Worm (Caenorhabditis elegans) whole organism, young adult: ENCODE results near the gene Y73B3A.11.
A peak's percentile ranks its signal among the peaks of the same experiment; 100 is the strongest.
"Not testable (repeated sequence)": the region's sequence is repeated elsewhere in the genome, so short reads cannot be mapped to it uniquely, and the experiment has no call there.

ENCODE experiments used
- D2030.7 ChIP-seq: fragments of 200-800 bp; sonication (Bioruptor generic); IDR thresholded peaks from 2 replicates; pipeline ENCODE4 v1.3.6; 2022; ENCODE audit warnings: missing genetic modification reagents, missing genetic modification characterization, missing compliant biosample characterization
- F33H1.4 ChIP-seq: fragments of 200-800 bp; sonication (Bioruptor generic); IDR thresholded peaks from 2 replicates; pipeline ENCODE4 v1.3.6; 2022; ENCODE audit warnings: missing genetic modification reagents, missing genetic modification characterization, missing compliant biosample characterization
- F39B2.1 ChIP-seq: fragments of 200-800 bp; sonication (Bioruptor generic); IDR thresholded peaks from 2 replicates; pipeline ENCODE4 v1.3.6; 2022; ENCODE audit warnings: missing genetic modification reagents, missing genetic modification characterization, missing compliant biosample characterization
- F49E8.2 ChIP-seq: sonication (generic microtip); optimal IDR thresholded peaks from 3 replicates; lab custom pipeline; 2017; ENCODE audit warnings: missing genetic modification characterization, mild to moderate bottlenecking, missing compliant biosample characterization, antibody characterized with exemption, moderate library complexity; ENCODE audit not compliant: insufficient read depth
- Y79H2A.3 ChIP-seq: fragments of 200-800 bp; sonication (Bioruptor generic); conservative IDR thresholded peaks from 2 replicates; pipeline ENCODE4 v1.3.6; 2022; ENCODE audit warnings: missing genetic modification reagents, missing genetic modification characterization, missing compliant biosample characterization
- Y95B8A.8 ChIP-seq: fragments of 200-800 bp; sonication (Bioruptor generic); IDR thresholded peaks from 2 replicates; pipeline ENCODE4 v1.3.6; 2022; ENCODE audit warnings: missing genetic modification reagents, missing genetic modification characterization, missing compliant biosample characterization
- ZK185.1 ChIP-seq: sonication (generic microtip); optimal IDR thresholded peaks from 2 replicates; lab custom pipeline; 2016; ENCODE audit warnings: mild to moderate bottlenecking, missing genetic modification characterization, missing compliant biosample characterization; ENCODE audit not compliant: poor library complexity, severe bottlenecking
- aptf-3 ChIP-seq: fragments of 200-800 bp; sonication (Bioruptor generic); IDR thresholded peaks from 2 replicates; pipeline ENCODE4 v1.3.6; 2022; ENCODE audit warnings: missing genetic modification characterization, missing compliant biosample characterization
- cebp-1 ChIP-seq, 2 experiments: fragments of 200-800 bp in 1 of 2; sonication (Bioruptor generic) in 1 of 2; sonication (generic microtip) in 1 of 2; IDR thresholded peaks in 1 of 2; optimal IDR thresholded peaks in 1 of 2; 2 replicates each; pipeline versions ENCODE4 v1.3.6 to Lab custom; 2017 to 2022; ENCODE audit warnings: missing compliant biosample characterization in 2 of 2, missing genetic modification characterization in 2 of 2, mild to moderate bottlenecking in 1 of 2, missing genetic modification reagents in 1 of 2, moderate library complexity in 1 of 2
- ceh-100 ChIP-seq: fragments of 200-800 bp; sonication (Bioruptor generic); IDR thresholded peaks from 2 replicates; pipeline ENCODE4 v1.3.6; 2022; ENCODE audit warnings: missing genetic modification reagents, missing genetic modification characterization, missing compliant biosample characterization
- dox-1 ChIP-seq: fragments of 200-800 bp; sonication (Bioruptor generic); IDR thresholded peaks from 2 replicates; pipeline ENCODE4 v1.3.6; 2022; ENCODE audit warnings: missing genetic modification reagents, missing genetic modification characterization, missing compliant biosample characterization
- efl-1 ChIP-seq: fragments of 150-350 bp; optimal IDR thresholded peaks from 2 replicates; lab custom pipeline; 2014; ENCODE audit warnings: missing biosample characterization, missing genetic modification reagents, missing genetic modification characterization
- egrh-3 ChIP-seq: fragments of 200-800 bp; sonication (Bioruptor generic); IDR thresholded peaks from 2 replicates; pipeline ENCODE4 v1.3.6; 2022; ENCODE audit warnings: missing genetic modification reagents, missing genetic modification characterization, missing compliant biosample characterization
- ekl-4 ChIP-seq: fragments of 200-800 bp; sonication (Bioruptor generic); IDR thresholded peaks from 2 replicates; pipeline ENCODE4 v1.3.6; 2022; ENCODE audit warnings: missing genetic modification reagents, missing genetic modification characterization, missing compliant biosample characterization
- hlh-12 ChIP-seq: sonication (generic microtip); optimal IDR thresholded peaks from 2 replicates; lab custom pipeline; 2016; ENCODE audit warnings: missing genetic modification characterization, missing compliant biosample characterization
- hlh-26 ChIP-seq: fragments of 200-800 bp; sonication (Bioruptor generic); conservative IDR thresholded peaks from 2 replicates; pipeline ENCODE4 v1.3.6; 2022; ENCODE audit warnings: missing genetic modification reagents, missing genetic modification characterization, missing compliant biosample characterization
- hsf-1 ChIP-seq: fragments of 200-800 bp; sonication (Bioruptor generic); IDR thresholded peaks from 2 replicates; pipeline ENCODE4 v1.3.6; 2022; ENCODE audit warnings: missing genetic modification reagents, missing genetic modification characterization, missing compliant biosample characterization
- lag-1 ChIP-seq: fragments of 200-800 bp; sonication (Bioruptor generic); IDR thresholded peaks from 2 replicates; pipeline ENCODE4 v1.3.6; 2022; ENCODE audit warnings: missing genetic modification reagents, missing genetic modification characterization, missing compliant biosample characterization
- lsl-1 ChIP-seq: fragments of 200-800 bp; sonication (Bioruptor generic); optimal IDR thresholded peaks from 2 replicates; lab custom pipeline; 2018; ENCODE audit warnings: mild to moderate bottlenecking, missing genetic modification characterization, moderate library complexity, missing compliant biosample characterization
- madf-6 ChIP-seq: fragments of 200-800 bp; sonication (Bioruptor generic); IDR thresholded peaks from 2 replicates; pipeline ENCODE4 v1.3.6; 2022; ENCODE audit warnings: missing genetic modification reagents, missing genetic modification characterization, missing compliant biosample characterization
- nfya-2 ChIP-seq: fragments of 200-800 bp; sonication (Bioruptor generic); IDR thresholded peaks from 2 replicates; pipeline ENCODE4 v1.3.6; 2022; ENCODE audit warnings: missing genetic modification reagents, missing genetic modification characterization, missing compliant biosample characterization
- pbrm-1 ChIP-seq: fragments of 200-800 bp; sonication (Bioruptor generic); IDR thresholded peaks from 2 replicates; pipeline ENCODE4 v1.3.6; 2022; ENCODE audit warnings: missing genetic modification reagents, missing genetic modification characterization, missing compliant biosample characterization
- rcor-1 ChIP-seq: fragments of 200-800 bp; sonication (Bioruptor generic); IDR thresholded peaks from 2 replicates; pipeline ENCODE4 v1.3.6; 2022; ENCODE audit warnings: missing genetic modification reagents, missing genetic modification characterization, missing compliant biosample characterization
- rec-8 ChIP-seq, 2 experiments: sonication (generic microtip); optimal IDR thresholded peaks; 2 replicates each; lab custom pipeline; 2016; ENCODE audit warnings: mild to moderate bottlenecking in 2 of 2, missing genetic modification characterization in 2 of 2, missing genetic modification reagents in 2 of 2, missing genotype in 2 of 2, missing biosample characterization in 1 of 2, missing compliant biosample characterization in 1 of 2, moderate library complexity in 1 of 2
- snpc-4 ChIP-seq, 5 experiments: fragments of 150-350 bp in 1 of 5; sonication (generic microtip) in 4 of 5; optimal IDR thresholded peaks; 2 replicates each; lab custom pipeline; 2014 to 2018; ENCODE audit warnings: missing genetic modification characterization in 5 of 5, missing biosample characterization in 3 of 5, antibody characterized with exemption in 2 of 5, mild to moderate bottlenecking in 2 of 5, missing compliant biosample characterization in 2 of 5, missing genotype in 2 of 5, moderate library complexity in 2 of 5, missing genetic modification reagents in 1 of 5
- sptf-2 ChIP-seq: fragments of 200-800 bp; sonication (Bioruptor generic); optimal IDR thresholded peaks from 2 replicates; lab custom pipeline; 2018; ENCODE audit warnings: mild to moderate bottlenecking, missing genetic modification characterization, missing compliant biosample characterization
- zim-3 ChIP-seq: sonication (generic microtip); optimal IDR thresholded peaks from 2 replicates; lab custom pipeline; 2017; ENCODE audit warnings: mild to moderate bottlenecking, missing genetic modification characterization, moderate library complexity, missing compliant biosample characterization
- ztf-6 ChIP-seq: fragments of 200-800 bp; sonication (Bioruptor generic); IDR thresholded peaks from 2 replicates; pipeline ENCODE4 v1.3.6; 2022; ENCODE audit warnings: missing genetic modification reagents, missing genetic modification characterization, missing compliant biosample characterization

Y73B3A.11 gene

ce11 chrX:146832-147231 is 1.1 kb upstream of the Y73B3A.11 start:
- no peak for TF ChIP-seq F39B2.1
- no peak for TF ChIP-seq zim-3 (tag; lab: Kevin White, UChicago)
- TF ChIP-seq sptf-2 (GFP tag; lab: Kevin White, UChicago) = no peak
- no peak for TF ChIP-seq Y95B8A.8 (GFP tag; lab: Robert Waterston, UW)
- TF ChIP-seq aptf-3 (GFP tag; lab: Robert Waterston, UW) = no peak
- no peak for TF ChIP-seq hlh-26
- no peak for TF ChIP-seq ztf-6 (GFP tag; lab: Robert Waterston, UW)
- no peak for TF ChIP-seq efl-1
- no peak for TF ChIP-seq rec-8 (tag; optimal IDR thresholded peaks at IDR 0.05; lab: Kevin White, UChicago)
- TF ChIP-seq lag-1 (GFP tag; lab: Robert Waterston, UW) = no peak
- no peak for TF ChIP-seq hlh-12 (tag; lab: Kevin White, UChicago)
- no peak for TF ChIP-seq D2030.7 (GFP tag; lab: Robert Waterston, UW)
- TF ChIP-seq snpc-4 (GFP tag; optimal IDR thresholded peaks at IDR 0.05; lab: Kevin White, UChicago) = no peak
- no peak for TF ChIP-seq snpc-4 (tag; optimal IDR thresholded peaks at IDR 0.05; lab: Kevin White, UChicago)
- no peak for TF ChIP-seq nfya-2 (GFP tag; lab: Robert Waterston, UW)

- TF ChIP-seq F33H1.4 (GFP tag; lab: Robert Waterston, UW) = peak; percentile 43
- 0 out of 2 replicates have a peak, but pooled peaks have one; percentile 24 for TF ChIP-seq D2030.7 (GFP tag; lab: Robert Waterston, UW)
- peak; percentile 94 for TF ChIP-seq hsf-1 (GFP tag; lab: Robert Waterston, UW)
- peak; percentile 43; the same call in 1 of the 2 replicates for TF ChIP-seq dox-1
Observed at ce11 chrX:161592-161991, 13.7 kb downstream of the Y73B3A.11 start.

- TF ChIP-seq F49E8.2 (tag; lab: Kevin White, UChicago); lsl-1 (GFP tag; lab: Kevin White, UChicago); ZK185.1 (tag; lab: Kevin White, UChicago): not testable (repeated sequence)
Observed at ce11 chrX:163034-163433, 15.1 kb downstream of the Y73B3A.11 start, which contains the start of gene tmed-12. Gene tmed-12, minus strand, starts transcription at chrX:163134.

ce11 chrX:163800-164199 is 15.9 kb downstream of the Y73B3A.11 start:
- TF ChIP-seq cebp-1 (GFP tag; IDR thresholded peaks at IDR 0.05; lab: Robert Waterston, UW) (peak; percentile 79), cebp-1 (tag; optimal IDR thresholded peaks at IDR 0.05; lab: Kevin White, UChicago) (peak; percentile 77)

- TF ChIP-seq madf-6 (GFP tag; lab: Robert Waterston, UW) (0 out of 2 replicates have a peak, but pooled peaks have one; percentile 16), dox-1 (peak; percentile 64), hsf-1 (GFP tag; lab: Robert Waterston, UW) (peak; percentile 93)
Observed at ce11 chrX:168579-168978, 20.7 kb downstream of the Y73B3A.11 start.

- TF ChIP-seq egrh-3 = 0 out of 2 replicates have a peak, but pooled peaks have one; percentile 6
- TF ChIP-seq ekl-4 (GFP tag; lab: Robert Waterston, UW) = 0 out of 2 replicates have a peak, but pooled peaks have one; percentile 14
- 0 out of 2 replicates have a peak, but pooled peaks have one; percentile 47 for TF ChIP-seq pbrm-1 (GFP tag; lab: Robert Waterston, UW)
- 0 out of 2 replicates have a peak, but pooled peaks have one; percentile 26 for TF ChIP-seq Y79H2A.3 (GFP tag; lab: Robert Waterston, UW)
- peak; percentile 98 for TF ChIP-seq hsf-1 (GFP tag; lab: Robert Waterston, UW)
- TF ChIP-seq ceh-100 (GFP tag; lab: Robert Waterston, UW) = 0 out of 2 replicates have a peak, but pooled peaks have one; percentile 50
- TF ChIP-seq madf-6 (GFP tag; lab: Robert Waterston, UW) = peak; percentile 50; the same call in 1 of the 2 replicates
- peak; percentile 6; the same call in 1 of the 2 replicates for TF ChIP-seq F33H1.4 (GFP tag; lab: Robert Waterston, UW)
- peak; percentile 32; the same call in 1 of the 2 replicates for TF ChIP-seq rcor-1
- TF ChIP-seq dox-1 = peak; percentile 82
Observed at ce11 chrX:169569-169968, 21.6 kb downstream of the Y73B3A.11 start.
